Fruit fly (Drosophila melanogaster): Measurements from ENCODE around the gene Rhau.

Rhau gene

DNA sequence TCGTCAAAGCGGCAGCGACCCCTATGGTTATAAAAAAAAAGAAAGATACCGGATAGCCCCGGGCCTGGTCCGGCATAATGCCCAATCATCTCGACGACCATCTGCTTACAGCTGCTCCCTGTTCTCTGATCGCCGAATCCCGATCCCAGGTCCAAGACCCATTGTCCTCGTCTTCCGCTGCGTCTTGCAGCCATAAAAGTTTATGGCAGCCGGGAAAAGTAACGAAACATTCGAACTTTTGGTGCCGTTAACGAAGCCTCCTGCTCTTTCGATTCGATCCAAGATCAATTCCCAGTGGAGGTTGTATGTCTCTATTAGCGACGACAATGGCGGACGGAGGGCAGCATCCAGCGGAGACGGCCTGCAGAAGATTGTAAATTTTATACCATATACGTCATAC is 27.5 kb upstream of the Rhau start:
- TF ChIP-seq Hey (tag; optimal IDR thresholded peaks at IDR 0.05) (no peak), CG9727 (GFP tag; optimal IDR thresholded peaks at IDR 0.05) (no peak), CG2875 (GFP tag; optimal IDR thresholded peaks at IDR 0.05) (no peak), CG13624 (GFP tag; optimal IDR thresholded peaks at IDR 0.05) (no peak), CG30403 (GFP tag; optimal IDR thresholded peaks at IDR 0.05) (no peak), Nf-YB (GFP tag; optimal IDR thresholded peaks at IDR 0.05) (no peak), cad (GFP tag; optimal IDR thresholded peaks at IDR 0.05) (peak; percentile 95)

DNA sequence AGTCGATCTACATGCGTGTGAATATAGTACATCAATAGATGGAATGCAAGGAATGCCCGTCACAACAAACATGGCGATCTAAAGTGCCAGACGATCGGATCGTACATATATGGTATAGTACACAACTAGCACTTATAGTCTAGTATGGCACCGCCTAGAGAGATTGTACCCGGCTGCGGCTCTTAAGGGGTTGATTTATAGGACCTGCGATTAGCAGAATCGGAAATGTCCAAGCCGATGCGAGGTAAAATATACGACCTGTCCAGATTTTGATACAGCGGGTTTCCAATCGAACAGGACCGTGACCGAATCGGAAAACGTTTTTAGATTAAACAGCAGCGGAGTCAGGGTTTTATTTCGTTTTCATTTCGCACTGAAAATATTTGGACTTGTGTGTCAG is 26.1 kb upstream of the Rhau start:
- TF ChIP-seq CG42726 (GFP tag; IDR thresholded peaks at IDR 0.05; ENCODE audit: partially characterized antibody) (no peak), hth (optimal IDR thresholded peaks at IDR 0.05) (no peak), sug (tag; optimal IDR thresholded peaks at IDR 0.05) (peak; percentile 16), ranshi (GFP tag; IDR thresholded peaks at IDR 0.05) (no peak), Sox100B (GFP tag; optimal IDR thresholded peaks at IDR 0.05) (no peak), exex (tag; optimal IDR thresholded peaks at IDR 0.05) (peak; percentile 52), Gug (GFP tag; IDR thresholded peaks at IDR 0.05) (no peak), Doc2 (GFP tag; IDR thresholded peaks at IDR 0.05) (no peak), gro (GFP tag; optimal IDR thresholded peaks at IDR 0.05) (no peak), tin (GFP tag; optimal IDR thresholded peaks at IDR 0.05) (no peak), Hey (tag; optimal IDR thresholded peaks at IDR 0.05) (peak; percentile 5)

DNA sequence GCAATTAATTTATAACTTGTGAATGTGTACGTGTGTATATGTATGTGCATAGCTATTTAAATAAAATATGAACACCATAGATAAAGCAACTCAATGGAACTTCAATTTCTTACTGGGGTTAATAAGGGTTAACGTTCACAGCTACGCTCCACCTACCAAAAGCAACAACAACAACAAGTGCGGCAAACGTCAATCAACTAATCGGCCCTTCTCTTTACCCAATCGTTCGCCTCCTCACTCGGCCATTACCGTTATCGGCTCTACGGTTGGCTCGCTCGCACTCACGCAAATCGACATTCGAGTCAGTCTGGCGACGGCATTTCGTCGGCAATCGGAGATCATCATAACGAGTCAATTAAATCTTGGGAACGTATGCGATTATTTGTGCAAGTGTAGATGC is 25.3 kb upstream of the Rhau start:
- TF ChIP-seq Pdp1 (GFP tag; optimal IDR thresholded peaks at IDR 0.05) (peak in 1 of 2 experiments; percentile 1), CG18764 (GFP tag; optimal IDR thresholded peaks at IDR 0.05) (no peak), onecut (GFP tag; IDR thresholded peaks at IDR 0.05) (no peak), Deaf1 (tag; optimal IDR thresholded peaks at IDR 0.05) (peak; percentile 87), tll (GFP tag; optimal IDR thresholded peaks at IDR 0.05) (peak in 1 of 2 experiments; percentile 60), z (GFP tag; IDR thresholded peaks at IDR 0.05) (peak; percentile 68; the same call in 1 of the 3 replicates), CG12155 (GFP tag; optimal IDR thresholded peaks at IDR 0.05) (peak; percentile 2), sens (GFP tag) (peak; percentile 40), CG4360 (GFP tag; IDR thresholded peaks at IDR 0.05) (peak; percentile 98), seq (GFP tag; IDR thresholded peaks at IDR 0.05) (0 out of 2 replicates have a peak, but pooled peaks have one; percentile 20), CG18476 (GFP tag; optimal IDR thresholded peaks at IDR 0.05) (no peak), ara (GFP tag; IDR thresholded peaks at IDR 0.05) (0 out of 2 replicates have a peak, but pooled peaks have one; percentile 27), BtbVII (GFP tag; optimal IDR thresholded peaks at IDR 0.05) (no peak), HLHmδ (GFP tag; optimal IDR thresholded peaks at IDR 0.05) (peak; percentile 44), yki (optimal IDR thresholded peaks at IDR 0.05) (no peak), zfh1 (GFP tag; IDR thresholded peaks at IDR 0.05) (0 out of 3 replicates have a peak, but pooled peaks have one; percentile 33), ash1 (GFP tag; optimal IDR thresholded peaks at IDR 0.05) (peak; percentile 81), pros (GFP tag; optimal IDR thresholded peaks at IDR 0.05) (no peak), Awh (GFP tag; IDR thresholded peaks at IDR 0.05) (0 out of 2 replicates have a peak, but pooled peaks have one; percentile 12), CG10959 (GFP tag; IDR thresholded peaks at IDR 0.05) (peak; percentile 68), CG1603 (tag; optimal IDR thresholded peaks at IDR 0.05) (no peak), gcm (GFP tag; optimal IDR thresholded peaks at IDR 0.05) (peak; percentile 35), CG2199 (GFP tag; IDR thresholded peaks at IDR 0.05) (0 out of 3 replicates have a peak, but pooled peaks have one; percentile 21), zen (tag; optimal IDR thresholded peaks at IDR 0.05) (peak; percentile 40), grn (GFP tag; optimal IDR thresholded peaks at IDR 0.05) (peak; percentile 73), Nf-YB (GFP tag; optimal IDR thresholded peaks at IDR 0.05) (peak; percentile 98), Med (GFP tag) (peak; percentile 75), Fer2 (tag; optimal IDR thresholded peaks at IDR 0.05) (no peak), Atf6 (GFP tag; IDR thresholded peaks at IDR 0.05) (0 out of 2 replicates have a peak, but pooled peaks have one; percentile 19), CG10321 (GFP tag; IDR thresholded peaks at IDR 0.05) (peak; percentile 97), CG15479 (GFP tag; optimal IDR thresholded peaks at IDR 0.05) (peak; percentile 50), CoRest (tag; optimal IDR thresholded peaks at IDR 0.05) (peak; percentile 26), sob (GFP tag; IDR thresholded peaks at IDR 0.05) (peak; percentile 7; the same call in 1 of the 2 replicates), sug (tag; optimal IDR thresholded peaks at IDR 0.05) (peak; percentile 7)

Measured in whole organism, embryonic.